Fruit fly (Drosophila melanogaster): ENCODE measurements around the gene Sfp24F.

dm6 chr2L:4456539-4456994, 14.7 kb upstream of the Sfp24F start, which contains the start of gene Gs1l:
- TF ChIP-seq h (optimal IDR thresholded peaks at IDR 0.05): no peak
- no peak for TF ChIP-seq Myc (optimal IDR thresholded peaks at IDR 0.05)
- TF ChIP-seq Sin3A (optimal IDR thresholded peaks at IDR 0.05): no peak
